Fruit fly (Drosophila melanogaster): ENCODE measurements around the gene Gos28.

The Gos28 gene

dm6 chr3R:18658945-18659642 is 4.4 kb upstream of the Gos28 start, which contains the start of the genes CG31224 and CstF64 (continued):
- TF ChIP-seq CG9139 (GFP tag; optimal IDR thresholded peaks at IDR 0.05) (no peak), CG1621 (tag; optimal IDR thresholded peaks at IDR 0.05) (peak; percentile 66), CG32006 (GFP tag; optimal IDR thresholded peaks at IDR 0.05) (peak; percentile 77), cyc (GFP tag; optimal IDR thresholded peaks at IDR 0.05) (peak; percentile 88), lz (GFP tag; optimal IDR thresholded peaks at IDR 0.05) (peak; percentile 86), eg (GFP tag; IDR thresholded peaks at IDR 0.05) (peak; percentile 76), CG8319 (GFP tag; optimal IDR thresholded peaks at IDR 0.05) (peak; percentile 76), CG8119 (GFP tag; IDR thresholded peaks at IDR 0.05) (peak; percentile 77), Eip75B (GFP tag; optimal IDR thresholded peaks at IDR 0.05) (peak; percentile 78), OdsH (GFP tag; optimal IDR thresholded peaks at IDR 0.05) (peak; percentile 82), CG34406 (GFP tag; optimal IDR thresholded peaks at IDR 0.05) (peak; percentile 69), spab (GFP tag; optimal IDR thresholded peaks at IDR 0.05) (no peak), CG7368 (GFP tag; optimal IDR thresholded peaks at IDR 0.05) (peak; percentile 66), Blimp-1 (GFP tag; optimal IDR thresholded peaks at IDR 0.05) (no peak), CG3919 (GFP tag; optimal IDR thresholded peaks at IDR 0.05) (peak; percentile 83), CG4318 (GFP tag; optimal IDR thresholded peaks at IDR 0.05) (no peak), Sox102F (GFP tag; optimal IDR thresholded peaks at IDR 0.05) (no peak), fd85E (GFP tag; optimal IDR thresholded peaks at IDR 0.05) (peak; percentile 40), achi (GFP tag; optimal IDR thresholded peaks at IDR 0.05) (peak; percentile 76), Ets96B (tag; optimal IDR thresholded peaks at IDR 0.05) (peak; percentile 70), CG3032 (tag; optimal IDR thresholded peaks at IDR 0.05) (peak; percentile 79), ss (GFP tag; optimal IDR thresholded peaks at IDR 0.05) (peak in 1 of 2 experiments; percentile 65), CG10631 (GFP tag; optimal IDR thresholded peaks at IDR 0.05) (peak; percentile 85), Hr39 (GFP tag; optimal IDR thresholded peaks at IDR 0.05) (peak; percentile 89), CG11762 (GFP tag; optimal IDR thresholded peaks at IDR 0.05; ENCODE audit: insufficient read depth) (peak; percentile 37), CG6808 (GFP tag; optimal IDR thresholded peaks at IDR 0.05) (no peak), pdm3 (GFP tag; optimal IDR thresholded peaks at IDR 0.05) (peak; percentile 90), Sox15 (GFP tag; optimal IDR thresholded peaks at IDR 0.05) (peak; percentile 73), CG6854 (GFP tag; optimal IDR thresholded peaks at IDR 0.05) (peak; percentile 15), Lpt (GFP tag; optimal IDR thresholded peaks at IDR 0.05) (peak; percentile 55), Ets21C (GFP tag; optimal IDR thresholded peaks at IDR 0.05) (peak; percentile 73)

dm6 chr3R:18665061-18665460 is 1.5 kb downstream of the Gos28 start, which contains the start of gene CG31231:
Gene CG31231, plus strand, starts transcription at chr3R:18665361.
- TF ChIP-seq spab (GFP tag; optimal IDR thresholded peaks at IDR 0.05) (no peak), Eip93F (GFP tag; optimal IDR thresholded peaks at IDR 0.05) (no peak), dsx (GFP tag; optimal IDR thresholded peaks at IDR 0.05; ENCODE audit: poor library complexity, severe bottlenecking) (no peak), CG1621 (tag; optimal IDR thresholded peaks at IDR 0.05) (no peak), CG4318 (GFP tag; optimal IDR thresholded peaks at IDR 0.05) (no peak), Gug (GFP tag; IDR thresholded peaks at IDR 0.05) (no peak), Eip75B (GFP tag; optimal IDR thresholded peaks at IDR 0.05) (no peak), cyc (GFP tag; optimal IDR thresholded peaks at IDR 0.05) (no peak), CG11762 (GFP tag; optimal IDR thresholded peaks at IDR 0.05; ENCODE audit: insufficient read depth) (no peak), fkh (GFP tag; optimal IDR thresholded peaks at IDR 0.05) (no peak), Blimp-1 (GFP tag; optimal IDR thresholded peaks at IDR 0.05) (no peak), Sox15 (GFP tag; optimal IDR thresholded peaks at IDR 0.05) (no peak), dac (GFP tag; optimal IDR thresholded peaks at IDR 0.05) (no peak), pdm3 (GFP tag; optimal IDR thresholded peaks at IDR 0.05) (no peak), Hr4 (GFP tag; optimal IDR thresholded peaks at IDR 0.05) (no peak)

Data from whole organism, prepupa.